Fruit fly (Drosophila melanogaster): ENCODE data around the gene CG43321.

dm6 chr2L:7050492-7051182, 38.6 kb downstream of the CG43321 start:
- TF ChIP-seq CG8478 (optimal IDR thresholded peaks at IDR 0.05) (no peak), CTCF (optimal IDR thresholded peaks at IDR 0.05) (no peak)

Data from S2 (cell line).